Worm (Caenorhabditis elegans): ENCODE results near the gene C16D9.1.

DNA sequence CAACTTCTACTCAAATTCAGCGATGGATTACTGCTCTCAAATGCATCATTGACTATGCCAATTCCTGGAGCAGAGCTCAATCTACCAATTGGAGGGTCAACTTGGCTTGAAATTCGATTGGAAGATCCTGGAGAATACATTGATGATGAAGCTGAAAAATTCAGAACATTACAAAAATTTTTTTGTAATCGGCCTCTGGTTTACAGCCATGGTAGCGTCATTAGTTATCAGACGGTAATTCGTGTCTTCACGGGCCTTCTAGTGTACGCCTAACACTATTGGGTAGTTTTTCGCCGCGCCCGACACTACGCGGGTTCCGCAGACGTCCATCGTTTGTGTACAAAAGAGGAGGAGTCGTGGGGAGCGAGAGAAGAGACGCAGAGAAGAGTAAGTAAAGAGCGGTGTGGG, 30.4 kb upstream of the C16D9.1 start:
- TF ChIP-seq unc-62 (GFP tag; optimal IDR thresholded peaks at IDR 0.05): peak; percentile 26
- peak; percentile 49 to 65 for TF ChIP-seq mdl-1 (tag; optimal IDR thresholded peaks at IDR 0.05)
- TF ChIP-seq unc-39 (tag; optimal IDR thresholded peaks at IDR 0.05): no peak
- TF ChIP-seq zag-1 (tag; optimal IDR thresholded peaks at IDR 0.05): peak; percentile 23
- TF ChIP-seq nhr-77 (tag; optimal IDR thresholded peaks at IDR 0.05): peak; percentile 63
- TF ChIP-seq unc-55 (GFP tag; optimal IDR thresholded peaks at IDR 0.05): no peak
- peak; percentile 96 for TF ChIP-seq ama-1 (optimal IDR thresholded peaks at IDR 0.05)
- TF ChIP-seq nhr-237 (tag; optimal IDR thresholded peaks at IDR 0.05): no peak
- peak; percentile 88 for TF ChIP-seq F13H6.1 (tag; optimal IDR thresholded peaks at IDR 0.05)

Data from whole organism, L2 larva.